Fruit fly (Drosophila melanogaster) whole organism, embryonic: Measurements from ENCODE around the gene ATPsynB.

ENCODE experiments used
- CG10209 ChIP-seq: fragments of 200-800 bp; sonication (Bioruptor generic); optimal IDR thresholded peaks from 3 replicates; lab custom pipeline; 2017; ENCODE audit warnings: missing biosample characterization, mild to moderate bottlenecking, missing genetic modification characterization, missing genetic modification reagents
- CG10431 ChIP-seq: fragments of 200-800 bp; sonication (Bioruptor generic); optimal IDR thresholded peaks from 3 replicates; lab custom pipeline; 2018; ENCODE audit warnings: missing biosample characterization, mild to moderate bottlenecking, missing genetic modification characterization
- CG10654 ChIP-seq: fragments of 200-800 bp; sonication (Bioruptor generic); optimal IDR thresholded peaks from 2 replicates; lab custom pipeline; 2016; ENCODE audit warnings: missing biosample characterization, missing genetic modification characterization
- CG11723 ChIP-seq: fragments of 200-800 bp; sonication (Bioruptor generic); optimal IDR thresholded peaks from 2 replicates; lab custom pipeline; 2017; ENCODE audit warnings: missing biosample characterization, mild to moderate bottlenecking, missing genetic modification characterization
- CG12744 ChIP-seq: fragments of 200-800 bp; sonication (Bioruptor generic); optimal IDR thresholded peaks from 2 replicates; lab custom pipeline; 2016; ENCODE audit warnings: missing biosample characterization, missing genetic modification characterization
- CG14014 ChIP-seq: fragments of 200-800 bp; sonication (Bioruptor generic); IDR thresholded peaks from 2 replicates; pipeline ENCODE4 v1.3.6; 2022; ENCODE audit warnings: missing biosample characterization, missing genetic modification characterization
- CG15269 ChIP-seq: fragments of 200-800 bp; sonication (Bioruptor generic); optimal IDR thresholded peaks from 2 replicates; lab custom pipeline; 2018; ENCODE audit warnings: missing biosample characterization, mild to moderate bottlenecking, missing genetic modification characterization, moderate library complexity
- CG15479 ChIP-seq: fragments of 200-800 bp; sonication (Bioruptor generic); optimal IDR thresholded peaks from 3 replicates; lab custom pipeline; 2019; ENCODE audit warnings: missing biosample characterization, mild to moderate bottlenecking, missing genetic modification characterization, moderate library complexity
- CG1832 ChIP-seq: fragments of 200-800 bp; sonication (Bioruptor generic); optimal IDR thresholded peaks from 2 replicates; lab custom pipeline; 2017; ENCODE audit warnings: missing biosample characterization, mild to moderate bottlenecking, missing genetic modification characterization, inconsistent platforms
- CG2116 ChIP-seq: fragments of 200-800 bp; sonication (Bioruptor generic); optimal IDR thresholded peaks from 3 replicates; lab custom pipeline; 2018; ENCODE audit warnings: missing biosample characterization, mild to moderate bottlenecking, missing genetic modification characterization
- CG2889 ChIP-seq: fragments of 200-800 bp; sonication (Bioruptor generic); IDR thresholded peaks from 3 replicates; pipeline ENCODE4 v1.3.6; 2022; ENCODE audit warnings: missing biosample characterization, missing genetic modification characterization
- CG33213 ChIP-seq: fragments of 200-800 bp; sonication (Bioruptor generic); optimal IDR thresholded peaks from 3 replicates; lab custom pipeline; 2016; ENCODE audit warnings: missing biosample characterization, missing genetic modification characterization
- CG34376 ChIP-seq: fragments of 200-800 bp; sonication (Bioruptor generic); optimal IDR thresholded peaks from 2 replicates; lab custom pipeline; 2018; ENCODE audit warnings: missing biosample characterization, mild to moderate bottlenecking, missing genetic modification characterization
- CG3838 ChIP-seq: fragments of 200-800 bp; sonication (Bioruptor generic); optimal IDR thresholded peaks from 3 replicates; lab custom pipeline; 2016; ENCODE audit warnings: missing biosample characterization, missing genetic modification characterization
- CG42726 ChIP-seq: fragments of 200-800 bp; sonication (Bioruptor generic); IDR thresholded peaks from 2 replicates; pipeline ENCODE4 v1.3.6; 2022; ENCODE audit warnings: missing biosample characterization, missing genetic modification characterization; ENCODE audit not compliant: partially characterized antibody
- CG6654 ChIP-seq: fragments of 200-800 bp; sonication (Bioruptor generic); optimal IDR thresholded peaks from 2 replicates; lab custom pipeline; 2017; ENCODE audit warnings: missing biosample characterization, mild to moderate bottlenecking, missing genetic modification characterization
- CG8290 ChIP-seq, 3 experiments: fragments of 200-800 bp; sonication (Bioruptor generic); optimal IDR thresholded peaks; 2 replicates each; lab custom pipeline; 2016 to 2019; ENCODE audit warnings: missing biosample characterization in 3 of 3, missing genetic modification characterization in 3 of 3, mild to moderate bottlenecking in 2 of 3, moderate library complexity in 1 of 3
- CG8478 ChIP-seq: fragments of >200 bp; optimal IDR thresholded peaks from 2 replicates; lab custom pipeline; 2018
- CG8765 ChIP-seq: fragments of 200-800 bp; sonication (Bioruptor generic); IDR thresholded peaks from 2 replicates; pipeline ENCODE4 v1.3.6; 2022; ENCODE audit warnings: missing biosample characterization, missing genetic modification characterization
- CG8944 ChIP-seq: fragments of 200-800 bp; sonication (Bioruptor generic); optimal IDR thresholded peaks from 3 replicates; lab custom pipeline; 2016; ENCODE audit warnings: missing biosample characterization, missing genetic modification characterization
- CG9727 ChIP-seq: fragments of 200-800 bp; sonication (Bioruptor generic); optimal IDR thresholded peaks from 3 replicates; lab custom pipeline; 2017; ENCODE audit warnings: missing biosample characterization, mild to moderate bottlenecking, missing genetic modification characterization
- CoRest ChIP-seq: fragments of 200-800 bp; sonication (Bioruptor generic); optimal IDR thresholded peaks from 3 replicates; lab custom pipeline; 2018; ENCODE audit warnings: missing biosample characterization, mild to moderate bottlenecking, missing genetic modification characterization, moderate library complexity
- D19A ChIP-seq: fragments of 200-800 bp; optimal IDR thresholded peaks from 3 replicates; lab custom pipeline; 2019; ENCODE audit warnings: missing biosample characterization, mild to moderate bottlenecking, missing genetic modification characterization, moderate library complexity
- Ets97D ChIP-seq: fragments of 200-800 bp; sonication (Bioruptor generic); optimal IDR thresholded peaks from 3 replicates; lab custom pipeline; 2016; ENCODE audit warnings: missing biosample characterization, missing genetic modification characterization
- Hsf ChIP-seq: fragments of 200-800 bp; sonication (Bioruptor generic); optimal IDR thresholded peaks from 3 replicates; lab custom pipeline; 2016; ENCODE audit warnings: missing biosample characterization, missing genetic modification characterization
- MBD-R2 ChIP-seq: fragments of 200-800 bp; sonication (Bioruptor generic); IDR thresholded peaks from 2 replicates; pipeline ENCODE4 v1.3.6; 2022; ENCODE audit warnings: missing biosample characterization, missing genetic modification characterization
- Max ChIP-seq: fragments of 200-800 bp; sonication (Bioruptor generic); optimal IDR thresholded peaks from 2 replicates; lab custom pipeline; 2016; ENCODE audit warnings: missing biosample characterization, mild to moderate bottlenecking, missing genetic modification characterization
- Med ChIP-seq: fragments of 200-800 bp; sonication (Bioruptor generic); peaks from one replicate; lab custom pipeline; 2016; ENCODE audit warnings: missing biosample characterization, missing genetic modification characterization, mild to moderate bottlenecking, inconsistent platforms, moderate library complexity
- Oli ChIP-seq: fragments of 200-800 bp; sonication (Bioruptor generic); optimal IDR thresholded peaks from 2 replicates; lab custom pipeline; 2018; ENCODE audit warnings: missing biosample characterization, mild to moderate bottlenecking, missing genetic modification characterization, moderate library complexity
- PHDP ChIP-seq: fragments of 200-800 bp; sonication (Bioruptor generic); optimal IDR thresholded peaks from 3 replicates; lab custom pipeline; 2018; ENCODE audit warnings: missing biosample characterization, mild to moderate bottlenecking, missing genetic modification characterization, moderate library complexity
- Ptx1 ChIP-seq: fragments of 200-800 bp; sonication (Bioruptor generic); IDR thresholded peaks from 2 replicates; pipeline ENCODE4 v1.3.6; 2022; ENCODE audit warnings: missing biosample characterization, missing genetic modification characterization
- bbx ChIP-seq: fragments of 200-800 bp; sonication (Bioruptor generic); IDR thresholded peaks from 2 replicates; pipeline ENCODE4 v1.3.6; 2022; ENCODE audit warnings: missing biosample characterization, missing genetic modification characterization; ENCODE audit not compliant: partially characterized antibody
- cg ChIP-seq: fragments of 200-800 bp; sonication (Bioruptor generic); optimal IDR thresholded peaks from 3 replicates; lab custom pipeline; 2019; ENCODE audit warnings: missing biosample characterization, mild to moderate bottlenecking, missing genetic modification characterization, moderate library complexity
- emc ChIP-seq: fragments of 200-800 bp; sonication (Bioruptor generic); optimal IDR thresholded peaks from 2 replicates; lab custom pipeline; 2016; ENCODE audit warnings: missing biosample characterization, missing genetic modification characterization
- fd3F ChIP-seq: fragments of 200-800 bp; sonication (Bioruptor generic); optimal IDR thresholded peaks from 2 replicates; lab custom pipeline; 2018; ENCODE audit warnings: missing biosample characterization, mild to moderate bottlenecking, missing genetic modification characterization, moderate library complexity
- gem ChIP-seq: fragments of 200-800 bp; sonication (Bioruptor generic); optimal IDR thresholded peaks from 2 replicates; lab custom pipeline; 2019; ENCODE audit warnings: missing biosample characterization, mild to moderate bottlenecking, missing genetic modification characterization, moderate library complexity
- her ChIP-seq: fragments of 200-800 bp; sonication (Bioruptor generic); optimal IDR thresholded peaks from 2 replicates; lab custom pipeline; 2016; ENCODE audit warnings: missing biosample characterization, missing genetic modification characterization
- hkb ChIP-seq, 2 experiments: fragments of 200-800 bp in 1 of 2; fragments of >200 bp in 1 of 2; sonication (Bioruptor generic) in 1 of 2; IDR thresholded peaks in 1 of 2; optimal IDR thresholded peaks in 1 of 2; 2 replicates each; pipeline versions ENCODE4 v1.3.6 to Lab custom; 2017 to 2022; ENCODE audit warnings: missing biosample characterization in 1 of 2, missing genetic modification characterization in 1 of 2
- inv ChIP-seq: fragments of 200-800 bp; sonication (Bioruptor generic); IDR thresholded peaks from 2 replicates; pipeline ENCODE4 v1.3.6; 2022; ENCODE audit warnings: missing biosample characterization, missing genetic modification characterization; ENCODE audit not compliant: partially characterized antibody
- mirr ChIP-seq: fragments of 200-800 bp; sonication (Bioruptor generic); optimal IDR thresholded peaks from 3 replicates; lab custom pipeline; 2018; ENCODE audit warnings: missing biosample characterization, mild to moderate bottlenecking, missing genetic modification characterization
- mld ChIP-seq: fragments of 200-800 bp; sonication (Bioruptor generic); IDR thresholded peaks from 3 replicates; pipeline ENCODE4 v1.3.6; 2022; ENCODE audit warnings: missing biosample characterization, missing genetic modification characterization; ENCODE audit not compliant: partially characterized antibody
- onecut ChIP-seq: fragments of 200-800 bp; sonication (Bioruptor generic); IDR thresholded peaks from 2 replicates; pipeline ENCODE4 v1.3.6; 2022; ENCODE audit warnings: missing biosample characterization, missing genetic modification characterization
- pan ChIP-seq, 4 experiments: fragments of >200 bp in 3 of 4; fragments of 200-800 bp in 1 of 4; sonication (Bioruptor generic) in 1 of 4; optimal IDR thresholded peaks in 3 of 4; IDR thresholded peaks in 1 of 4; 2 replicates each; pipeline versions ENCODE4 v1.3.6 to Lab custom; 2017 to 2022; ENCODE audit warnings: missing biosample characterization in 2 of 4, missing genetic modification characterization in 2 of 4, mixed read lengths in 1 of 4
- peb ChIP-seq: fragments of 200-800 bp; sonication (Bioruptor generic); IDR thresholded peaks from 2 replicates; pipeline ENCODE4 v1.3.6; 2022; ENCODE audit warnings: missing biosample characterization, missing genetic modification characterization
- scrt ChIP-seq: fragments of 200-800 bp; sonication (Bioruptor generic); optimal IDR thresholded peaks from 2 replicates; lab custom pipeline; 2018; ENCODE audit warnings: missing biosample characterization, mild to moderate bottlenecking, missing genetic modification characterization, moderate library complexity
- sens ChIP-seq: fragments of 200-800 bp; sonication (Bioruptor generic); peaks from one replicate; lab custom pipeline; 2016; ENCODE audit warnings: missing biosample characterization, missing genetic modification characterization
- slp2 ChIP-seq: fragments of 200-800 bp; sonication (Bioruptor generic); optimal IDR thresholded peaks from 2 replicates; lab custom pipeline; 2016; ENCODE audit warnings: missing biosample characterization, missing genetic modification characterization
- tna ChIP-seq: fragments of 200-800 bp; sonication (Bioruptor generic); IDR thresholded peaks from 2 replicates; pipeline ENCODE4 v1.3.6; 2022; ENCODE audit warnings: missing biosample characterization, missing genetic modification characterization; ENCODE audit not compliant: partially characterized antibody
- tx ChIP-seq: fragments of 200-800 bp; sonication (Bioruptor generic); optimal IDR thresholded peaks from 2 replicates; lab custom pipeline; 2016; ENCODE audit warnings: missing biosample characterization, missing genetic modification characterization

Gene ATPsynB

dm6 chr3L:9692234-9692891 lies 37.4 kb upstream of the ATPsynB start (continued):
- no peak for TF ChIP-seq CG2889
- no peak for TF ChIP-seq CG10209 (GFP tag; lab: Kevin White, UChicago)
- TF ChIP-seq Max (GFP tag; lab: Kevin White, UChicago) = no peak
- no peak for TF ChIP-seq Ptx1 (GFP tag; lab: Robert Waterston, UW)
- no peak for TF ChIP-seq Oli (tag; lab: Kevin White, UChicago)
- TF ChIP-seq Med (GFP tag; lab: Kevin White, UChicago) = no peak
- no peak for TF ChIP-seq onecut (GFP tag; lab: Robert Waterston, UW)
- TF ChIP-seq CG2116 (GFP tag; lab: Kevin White, UChicago) = no peak
- TF ChIP-seq inv (GFP tag; lab: Robert Waterston, UW) = no peak
- no peak for TF ChIP-seq MBD-R2 (GFP tag; lab: Robert Waterston, UW)
- TF ChIP-seq slp2 (GFP tag; lab: Kevin White, UChicago) = no peak
- peak; percentile 27; the same call in 1 of the 2 replicates for TF ChIP-seq tna
- TF ChIP-seq CG11723 (GFP tag; lab: Kevin White, UChicago) = no peak
- no peak for TF ChIP-seq CoRest
- TF ChIP-seq hkb (optimal IDR thresholded peaks at IDR 0.05; lab: Kevin White, UChicago) = no peak
- no peak for TF ChIP-seq hkb (GFP tag; IDR thresholded peaks at IDR 0.05; lab: Robert Waterston, UW)
- no peak for TF ChIP-seq CG3838 (GFP tag; lab: Kevin White, UChicago)
- TF ChIP-seq pan (optimal IDR thresholded peaks at IDR 0.05; lab: Kevin White, UChicago) = no peak
- TF ChIP-seq pan (GFP tag; optimal IDR thresholded peaks at IDR 0.05 in 1 of 2, IDR thresholded peaks at IDR 0.05 in 1 of 2) = no peak
- TF ChIP-seq CG8944 (GFP tag; lab: Kevin White, UChicago) = no peak
- TF ChIP-seq PHDP = no peak
- no peak for TF ChIP-seq bbx
- no peak for TF ChIP-seq her (GFP tag; lab: Kevin White, UChicago)
- no peak for TF ChIP-seq CG10654 (GFP tag; lab: Kevin White, UChicago)
- TF ChIP-seq CG10431 = no peak
- TF ChIP-seq CG34376 (GFP tag; lab: Kevin White, UChicago) = peak; percentile 20
- no peak for TF ChIP-seq CG15269
- no peak for TF ChIP-seq tx (GFP tag; lab: Kevin White, UChicago)
- TF ChIP-seq CG14014 (GFP tag; lab: Robert Waterston, UW) = no peak
- TF ChIP-seq CG8290 (GFP tag; optimal IDR thresholded peaks at IDR 0.05; lab: Kevin White, UChicago) = no peak
- TF ChIP-seq CG8290 (tag; optimal IDR thresholded peaks at IDR 0.05; lab: Kevin White, UChicago) = no peak
- peak; percentile 57 for TF ChIP-seq mirr
- no peak for TF ChIP-seq CG8478 (lab: Kevin White, UChicago)
- TF ChIP-seq gem (tag; lab: Kevin White, UChicago) = no peak
- TF ChIP-seq CG6654 (GFP tag; lab: Kevin White, UChicago) = no peak
- no peak for TF ChIP-seq fd3F (GFP tag; lab: Kevin White, UChicago)
- TF ChIP-seq CG15479 (GFP tag; lab: Kevin White, UChicago) = no peak
- no peak for TF ChIP-seq sens (GFP tag; lab: Kevin White, UChicago)
- TF ChIP-seq CG9727 (GFP tag; lab: Kevin White, UChicago) = no peak
- TF ChIP-seq peb (GFP tag; lab: Robert Waterston, UW) = no peak
- no peak for TF ChIP-seq D19A (tag; lab: Kevin White, UChicago)
- TF ChIP-seq Hsf (GFP tag; lab: Kevin White, UChicago) = no peak
- no peak for TF ChIP-seq CG42726 (GFP tag; lab: Robert Waterston, UW)
- no peak for TF ChIP-seq Ets97D
- no peak for TF ChIP-seq cg (GFP tag; lab: Kevin White, UChicago)
- no peak for TF ChIP-seq CG8765
- TF ChIP-seq mld = no peak
- TF ChIP-seq CG1832 (GFP tag; lab: Kevin White, UChicago) = no peak
- no peak for TF ChIP-seq CG12744
- no peak for TF ChIP-seq emc (GFP tag; lab: Kevin White, UChicago)
- TF ChIP-seq CG33213 (GFP tag; lab: Kevin White, UChicago) = no peak
- no peak for TF ChIP-seq scrt (GFP tag; lab: Kevin White, UChicago)
